Fruit fly (Drosophila melanogaster) whole organism, embryonic: Measurements from ENCODE around the gene btz.

Experiments
- Awh ChIP-seq: fragments of 200-800 bp; sonication (Bioruptor generic); IDR thresholded peaks from 2 replicates; pipeline ENCODE4, ENCODE4 v1.3.6; 2022; ENCODE audit warnings: missing biosample characterization, missing genetic modification characterization
- Blimp-1 ChIP-seq: fragments of 200-800 bp; sonication (Bioruptor generic); optimal IDR thresholded peaks from 3 replicates; lab custom pipeline; 2018; ENCODE audit warnings: missing biosample characterization, missing genetic modification characterization, mild to moderate bottlenecking, moderate library complexity, missing genetic modification reagents
- CG10274 ChIP-seq: fragments of 200-800 bp; sonication (Bioruptor generic); optimal IDR thresholded peaks from 3 replicates; lab custom pipeline; 2017; ENCODE audit warnings: missing biosample characterization, mild to moderate bottlenecking, missing genetic modification characterization
- CG10543 ChIP-seq: fragments of 200-800 bp; sonication (Bioruptor generic); optimal IDR thresholded peaks from 3 replicates; lab custom pipeline; 2017; ENCODE audit warnings: missing biosample characterization, mild to moderate bottlenecking, missing genetic modification characterization, moderate library complexity
- CG11456 ChIP-seq: fragments of 200-800 bp; sonication (Bioruptor generic); IDR thresholded peaks from 3 replicates; pipeline ENCODE4 v1.3.6; 2022; ENCODE audit warnings: missing biosample characterization, missing genetic modification characterization
- CG12299 ChIP-seq: fragments of 200-800 bp; sonication (Bioruptor generic); optimal IDR thresholded peaks from 2 replicates; lab custom pipeline; 2018; ENCODE audit warnings: missing biosample characterization, mild to moderate bottlenecking, missing genetic modification characterization
- CG15514 ChIP-seq: fragments of 200-800 bp; sonication (Bioruptor generic); optimal IDR thresholded peaks from 3 replicates; lab custom pipeline; 2017; ENCODE audit warnings: missing biosample characterization, missing genetic modification characterization, mild to moderate bottlenecking, moderate library complexity, missing genetic modification reagents
- CG15696 ChIP-seq: fragments of 200-800 bp; sonication (Bioruptor generic); optimal IDR thresholded peaks from 2 replicates; lab custom pipeline; 2019; ENCODE audit warnings: missing biosample characterization, mild to moderate bottlenecking, missing genetic modification characterization, moderate library complexity
- CG16813 ChIP-seq: fragments of 200-800 bp; sonication (Bioruptor generic); IDR thresholded peaks from 3 replicates; pipeline ENCODE4 v1.3.6; 2022; ENCODE audit warnings: missing biosample characterization, missing genetic modification characterization; ENCODE audit not compliant: partially characterized antibody
- CG16815 ChIP-seq: fragments of 200-800 bp; sonication (Bioruptor generic); optimal IDR thresholded peaks from 3 replicates; lab custom pipeline; 2017; ENCODE audit warnings: missing biosample characterization, mild to moderate bottlenecking, missing genetic modification characterization
- CG17186 ChIP-seq: fragments of 200-800 bp; sonication (Bioruptor generic); optimal IDR thresholded peaks from 3 replicates; lab custom pipeline; 2017; ENCODE audit warnings: missing biosample characterization, missing genetic modification reagents, missing genetic modification characterization
- CG18262 ChIP-seq: fragments of 200-800 bp; optimal IDR thresholded peaks from 3 replicates; lab custom pipeline; 2019; ENCODE audit warnings: missing biosample characterization, mild to moderate bottlenecking, missing genetic modification characterization, moderate library complexity
- CG2678 ChIP-seq: fragments of 200-800 bp; sonication (Bioruptor generic); optimal IDR thresholded peaks from 3 replicates; lab custom pipeline; 2019; ENCODE audit warnings: missing biosample characterization, mild to moderate bottlenecking, missing genetic modification characterization, moderate library complexity
- CG4404 ChIP-seq: fragments of 200-800 bp; sonication (Bioruptor generic); IDR thresholded peaks from 2 replicates; pipeline ENCODE4 v1.3.6; 2022; ENCODE audit warnings: missing biosample characterization, missing genetic modification characterization
- CG4617 ChIP-seq: fragments of 200-800 bp; sonication (Bioruptor generic); optimal IDR thresholded peaks from 3 replicates; lab custom pipeline; 2016; ENCODE audit warnings: missing biosample characterization, missing genetic modification characterization, borderline replicate concordance
- CG4854 ChIP-seq: fragments of 200-800 bp; sonication (Bioruptor generic); optimal IDR thresholded peaks from 2 replicates; lab custom pipeline; 2016; ENCODE audit warnings: missing biosample characterization, missing genetic modification characterization, inconsistent platforms
- CG6654 ChIP-seq: fragments of 200-800 bp; sonication (Bioruptor generic); optimal IDR thresholded peaks from 2 replicates; lab custom pipeline; 2017; ENCODE audit warnings: missing biosample characterization, mild to moderate bottlenecking, missing genetic modification characterization
- CG9797 ChIP-seq: fragments of 200-800 bp; sonication (Bioruptor generic); optimal IDR thresholded peaks from 3 replicates; lab custom pipeline; 2018; ENCODE audit warnings: missing biosample characterization, mild to moderate bottlenecking, missing genetic modification characterization
- CG9876 ChIP-seq: fragments of 200-800 bp; sonication (Bioruptor generic); optimal IDR thresholded peaks from 2 replicates; lab custom pipeline; 2016; ENCODE audit warnings: missing biosample characterization, missing genetic modification characterization
- Doc2 ChIP-seq: fragments of 200-800 bp; sonication (Bioruptor generic); IDR thresholded peaks from 2 replicates; pipeline ENCODE4 v1.3.6; 2022; ENCODE audit warnings: missing biosample characterization, missing genetic modification characterization
- Dp ChIP-seq: fragments of 200-800 bp; sonication (Bioruptor generic); optimal IDR thresholded peaks from 2 replicates; lab custom pipeline; 2018; ENCODE audit warnings: missing biosample characterization, mild to moderate bottlenecking, missing genetic modification characterization, moderate library complexity
- E2f2 ChIP-seq: fragments of 200-800 bp; sonication (Bioruptor generic); IDR thresholded peaks from 2 replicates; pipeline ENCODE4 v1.3.6; 2022; ENCODE audit warnings: missing biosample characterization, missing genetic modification characterization
- Fer1 ChIP-seq: fragments of 200-800 bp; sonication (Bioruptor generic); optimal IDR thresholded peaks from 2 replicates; lab custom pipeline; 2017; ENCODE audit warnings: missing biosample characterization, mild to moderate bottlenecking, missing genetic modification characterization
- Hey ChIP-seq: fragments of 200-800 bp; sonication (Bioruptor generic); optimal IDR thresholded peaks from 3 replicates; lab custom pipeline; 2018; ENCODE audit warnings: missing biosample characterization, mild to moderate bottlenecking, missing genetic modification characterization
- Hr78 ChIP-seq, 2 experiments: fragments of 200-800 bp in 1 of 2; fragments of >200 bp in 1 of 2; sonication (Bioruptor generic) in 1 of 2; optimal IDR thresholded peaks; 2 replicates each; lab custom pipeline; 2017 to 2019; ENCODE audit warnings: missing biosample characterization in 2 of 2, missing genetic modification characterization in 2 of 2, mild to moderate bottlenecking in 1 of 2, moderate library complexity in 1 of 2
- MBD-R2 ChIP-seq: fragments of 200-800 bp; sonication (Bioruptor generic); IDR thresholded peaks from 2 replicates; pipeline ENCODE4 v1.3.6; 2022; ENCODE audit warnings: missing biosample characterization, missing genetic modification characterization
- MESR4 ChIP-seq: fragments of 200-800 bp; sonication (Bioruptor generic); optimal IDR thresholded peaks from 2 replicates; lab custom pipeline; 2018; ENCODE audit warnings: missing biosample characterization, mild to moderate bottlenecking, missing genetic modification characterization, moderate library complexity
- Myb ChIP-seq: fragments of 200-800 bp; sonication (Bioruptor generic); optimal IDR thresholded peaks from 2 replicates; lab custom pipeline; 2016; ENCODE audit warnings: missing biosample characterization, missing genetic modification characterization
- NK7.1 ChIP-seq: fragments of 200-800 bp; sonication (Bioruptor generic); optimal IDR thresholded peaks from 3 replicates; lab custom pipeline; 2016; ENCODE audit warnings: missing biosample characterization, missing genetic modification characterization
- Scr ChIP-seq: fragments of 200-800 bp; sonication (Bioruptor generic); IDR thresholded peaks from 2 replicates; pipeline ENCODE4 v1.3.6; 2022; ENCODE audit warnings: missing biosample characterization, missing genetic modification characterization; ENCODE audit not compliant: partially characterized antibody
- Sry-β ChIP-seq: fragments of 200-800 bp; sonication (Bioruptor generic); optimal IDR thresholded peaks from 2 replicates; lab custom pipeline; 2018; ENCODE audit warnings: missing biosample characterization, mild to moderate bottlenecking, missing genetic modification characterization, moderate library complexity
- bbx ChIP-seq: fragments of 200-800 bp; sonication (Bioruptor generic); IDR thresholded peaks from 2 replicates; pipeline ENCODE4 v1.3.6; 2022; ENCODE audit warnings: missing biosample characterization, missing genetic modification characterization; ENCODE audit not compliant: partially characterized antibody
- cad ChIP-seq: fragments of >200 bp; optimal IDR thresholded peaks from 2 replicates; lab custom pipeline; 2017; ENCODE audit warnings: missing biosample characterization, missing genetic modification characterization
- corto ChIP-seq: fragments of 200-800 bp; sonication (Bioruptor generic); optimal IDR thresholded peaks from 2 replicates; lab custom pipeline; 2016; ENCODE audit warnings: missing biosample characterization, mild to moderate bottlenecking, missing genetic modification characterization, moderate library complexity
- dysf ChIP-seq: fragments of 200-800 bp; sonication (Bioruptor generic); IDR thresholded peaks from 3 replicates; pipeline ENCODE4 v1.3.6; 2022; ENCODE audit warnings: missing biosample characterization, missing genetic modification characterization
- ftz-f1 ChIP-seq: fragments of 200-800 bp; sonication (Bioruptor generic); optimal IDR thresholded peaks from 2 replicates; lab custom pipeline; 2016; ENCODE audit warnings: missing biosample characterization, missing genetic modification characterization
- gfzf ChIP-seq: fragments of 200-800 bp; sonication (Bioruptor generic); optimal IDR thresholded peaks from 2 replicates; lab custom pipeline; 2016; ENCODE audit warnings: missing biosample characterization, mild to moderate bottlenecking, missing genetic modification characterization, moderate library complexity
- grau ChIP-seq: fragments of 200-800 bp; optimal IDR thresholded peaks from 3 replicates; lab custom pipeline; 2019; ENCODE audit warnings: missing biosample characterization, mild to moderate bottlenecking, missing genetic modification characterization, moderate library complexity
- nerfin-2 ChIP-seq: fragments of 200-800 bp; sonication (Bioruptor generic); IDR thresholded peaks from 2 replicates; pipeline ENCODE4 v1.3.6; 2022; ENCODE audit warnings: missing biosample characterization, missing genetic modification characterization; ENCODE audit not compliant: partially characterized antibody
- odd ChIP-seq: fragments of 200-800 bp; sonication (Bioruptor generic); optimal IDR thresholded peaks from 2 replicates; lab custom pipeline; 2017; ENCODE audit warnings: missing biosample characterization, mild to moderate bottlenecking, missing genetic modification characterization
- pita ChIP-seq: fragments of 200-800 bp; sonication (Bioruptor generic); optimal IDR thresholded peaks from 2 replicates; lab custom pipeline; 2017; ENCODE audit warnings: missing biosample characterization, mild to moderate bottlenecking, missing genetic modification characterization
- pum ChIP-seq: fragments of 200-800 bp; sonication (Bioruptor generic); optimal IDR thresholded peaks from 2 replicates; lab custom pipeline; 2016; ENCODE audit warnings: missing biosample characterization, missing genetic modification characterization
- pzg ChIP-seq: fragments of 200-800 bp; sonication (Bioruptor generic); optimal IDR thresholded peaks from 3 replicates; lab custom pipeline; 2018; ENCODE audit warnings: missing biosample characterization, mild to moderate bottlenecking, missing genetic modification characterization, moderate library complexity
- vvl ChIP-seq: fragments of 200-800 bp; sonication (Bioruptor generic); IDR thresholded peaks from 2 replicates; pipeline ENCODE4 v1.3.6; 2022; ENCODE audit warnings: missing biosample characterization, missing genetic modification characterization

The btz gene

dm6 chr3R:27692645-27693307 is 7.4 kb upstream of the btz start (continued):
- TF ChIP-seq Doc2 (GFP tag; lab: Robert Waterston, UW) = no peak
- TF ChIP-seq CG12299 = no peak
- no peak for TF ChIP-seq CG6654 (GFP tag; lab: Kevin White, UChicago)
- no peak for TF ChIP-seq Awh (GFP tag; lab: Robert Waterston, UW)
- no peak for TF ChIP-seq CG9876 (GFP tag; lab: Kevin White, UChicago)
- no peak for TF ChIP-seq corto (GFP tag; lab: Kevin White, UChicago)
- TF ChIP-seq Scr (GFP tag; lab: Robert Waterston, UW) = no peak
- TF ChIP-seq, all 482 proteins: peak for 0

- no peak for TF ChIP-seq CG16813
- TF ChIP-seq CG18262 = no peak
- no peak for TF ChIP-seq pita (GFP tag; lab: Kevin White, UChicago)
- no peak for TF ChIP-seq Hr78 (GFP tag; optimal IDR thresholded peaks at IDR 0.05; lab: Kevin White, UChicago)
- TF ChIP-seq CG10274 (GFP tag; lab: Kevin White, UChicago) = no peak
- no peak for TF ChIP-seq dysf (GFP tag; lab: Robert Waterston, UW)
- no peak for TF ChIP-seq vvl (GFP tag; lab: Robert Waterston, UW)
- no peak for TF ChIP-seq cad
- TF ChIP-seq Hey = no peak
- no peak for TF ChIP-seq CG4404 (GFP tag; lab: Robert Waterston, UW)
- no peak for TF ChIP-seq Sry-β (GFP tag; lab: Kevin White, UChicago)
- no peak for TF ChIP-seq CG10543 (GFP tag; lab: Kevin White, UChicago)
- TF ChIP-seq CG17186 (GFP tag; lab: Kevin White, UChicago) = no peak
These were observed 6.1 kb upstream of the btz start, which contains the start of gene CG43319 for dm6 chr3R:27694018-27694417. Gene CG43319 (plus strand): TSS chr3R:27694318.

DNA sequence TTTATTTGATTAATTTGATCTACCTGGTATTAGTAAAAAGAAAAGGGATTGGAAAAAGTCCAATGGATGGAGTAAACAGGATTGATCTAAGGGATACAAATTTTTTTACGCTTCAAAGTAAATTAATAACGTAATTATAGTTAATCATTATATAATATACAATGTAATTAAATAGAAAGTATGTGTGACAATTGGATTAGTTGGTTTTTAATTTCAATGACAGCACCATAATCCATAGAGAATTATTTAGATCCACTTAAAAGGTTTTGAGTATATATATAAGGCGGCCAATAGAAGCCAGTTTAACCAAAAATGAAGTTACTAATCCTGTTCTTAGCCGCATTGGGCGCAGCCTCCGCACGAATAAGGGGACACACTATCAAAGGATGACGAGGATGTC is 5.6 kb upstream of the btz start, which contains the start of gene Acp98AB:
Gene Acp98AB (plus strand): TSS at position 301 of the 400 bp plus-strand sequence.
- TF ChIP-seq grau (tag; lab: Kevin White, UChicago) = no peak

DNA sequence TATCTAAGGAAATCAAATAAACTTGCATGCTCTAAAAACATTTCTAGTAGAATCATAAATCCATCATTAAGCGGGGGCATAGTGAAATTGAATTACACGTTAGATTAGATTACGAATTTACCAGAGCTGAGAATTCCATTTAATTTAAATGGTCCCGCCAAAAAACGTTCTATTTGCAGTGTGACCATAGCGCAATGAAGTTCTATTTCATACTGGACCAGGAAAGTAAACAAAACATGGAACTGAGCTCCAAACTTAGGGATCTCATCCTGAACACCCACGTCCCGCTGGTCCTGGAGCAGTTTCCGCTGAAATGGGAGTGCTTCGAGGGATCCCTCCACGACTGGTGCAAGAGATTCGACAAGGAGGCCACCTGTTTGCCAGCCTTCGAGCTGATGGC is 5.1 kb upstream of the btz start, which contains the start of gene HSPBAP1:
Gene HSPBAP1 (plus strand): TSS at position 217 of the 400 bp plus-strand sequence.
- TF ChIP-seq pzg (GFP tag; lab: Kevin White, UChicago) = peak; percentile 38
- peak; percentile 41 for TF ChIP-seq Myb (GFP tag; lab: Kevin White, UChicago)
- TF ChIP-seq nerfin-2 = no peak
- peak; percentile 42 for TF ChIP-seq CG4617 (GFP tag; lab: Kevin White, UChicago)
- TF ChIP-seq NK7.1 = no peak
- no peak for TF ChIP-seq pum (GFP tag; lab: Kevin White, UChicago)
- peak; percentile 33 for TF ChIP-seq MESR4 (GFP tag; lab: Kevin White, UChicago)
- TF ChIP-seq CG15696 (tag; lab: Kevin White, UChicago) = no peak
- peak; percentile 0 for TF ChIP-seq CG15514 (GFP tag; lab: Kevin White, UChicago)
- peak; percentile 67 for TF ChIP-seq gfzf (GFP tag; lab: Kevin White, UChicago)
- TF ChIP-seq bbx (GFP tag; lab: Robert Waterston, UW) = no peak
- TF ChIP-seq CG9797 (GFP tag; lab: Kevin White, UChicago) = peak; percentile 58
- no peak for TF ChIP-seq odd (GFP tag; lab: Kevin White, UChicago)
- no peak for TF ChIP-seq CG2678
- TF ChIP-seq E2f2 (GFP tag; lab: Robert Waterston, UW) = peak; percentile 87
- TF ChIP-seq ftz-f1 (GFP tag; lab: Kevin White, UChicago) = peak; percentile 71
- TF ChIP-seq CG16815 (GFP tag; lab: Kevin White, UChicago) = no peak
- TF ChIP-seq MBD-R2 = peak; percentile 46; the same call in 1 of the 2 replicates
- TF ChIP-seq Fer1 (GFP tag; lab: Kevin White, UChicago) = no peak
- TF ChIP-seq Blimp-1 (GFP tag; lab: Kevin White, UChicago) = no peak
- no peak for TF ChIP-seq CG4854
- TF ChIP-seq CG11456 (GFP tag; lab: Robert Waterston, UW) = no peak
- peak; percentile 81 for TF ChIP-seq Dp
